Fruit fly (Drosophila melanogaster) whole organism, embryonic: ENCODE results near the gene CG2898.
A peak's percentile ranks its signal among the peaks of the same experiment; 100 is the strongest.

Source experiments
- B-H1 ChIP-seq: fragments of 200-800 bp; sonication (Bioruptor generic); IDR thresholded peaks from 3 replicates; pipeline ENCODE4 v1.3.6; 2022; ENCODE audit warnings: missing biosample characterization, missing genetic modification characterization
- CG1024 ChIP-seq: fragments of 200-800 bp; sonication (Bioruptor generic); IDR thresholded peaks from 2 replicates; pipeline ENCODE4 v1.3.6; 2022; ENCODE audit warnings: missing biosample characterization, missing genetic modification characterization
- CG11093 ChIP-seq: fragments of 200-800 bp; sonication (Bioruptor generic); IDR thresholded peaks from 3 replicates; pipeline ENCODE4 v1.3.6; 2022; ENCODE audit warnings: missing biosample characterization, missing genetic modification characterization
- CG12391 ChIP-seq: fragments of 200-800 bp; sonication (Bioruptor generic); optimal IDR thresholded peaks from 3 replicates; lab custom pipeline; 2018; ENCODE audit warnings: missing biosample characterization, mild to moderate bottlenecking, missing genetic modification characterization, moderate library complexity
- CG12659 ChIP-seq: fragments of 200-800 bp; sonication (Bioruptor generic); optimal IDR thresholded peaks from 3 replicates; lab custom pipeline; 2017; ENCODE audit warnings: mild to moderate bottlenecking, missing biosample characterization, missing genetic modification reagents, missing genetic modification characterization
- CG14441 ChIP-seq: fragments of 200-800 bp; sonication (Bioruptor generic); IDR thresholded peaks from 2 replicates; pipeline ENCODE4 v1.3.6; 2022; ENCODE audit warnings: missing biosample characterization, missing genetic modification characterization
- CG14860 ChIP-seq: fragments of 200-800 bp; sonication (Bioruptor generic); IDR thresholded peaks from 3 replicates; pipeline ENCODE4 v1.3.6; 2022; ENCODE audit warnings: missing biosample characterization, missing genetic modification characterization; ENCODE audit not compliant: partially characterized antibody
- CG2875 ChIP-seq: fragments of 200-800 bp; sonication (Bioruptor generic); optimal IDR thresholded peaks from 2 replicates; lab custom pipeline; 2017; ENCODE audit warnings: missing biosample characterization, mild to moderate bottlenecking, missing genetic modification characterization, missing genetic modification reagents
- CG30431 ChIP-seq: fragments of 200-800 bp; sonication (Bioruptor generic); optimal IDR thresholded peaks from 2 replicates; lab custom pipeline; 2017; ENCODE audit warnings: missing biosample characterization, missing genetic modification characterization
- CG3281 ChIP-seq: fragments of 200-800 bp; sonication (Bioruptor generic); optimal IDR thresholded peaks from 3 replicates; lab custom pipeline; 2017; ENCODE audit warnings: missing biosample characterization, mild to moderate bottlenecking, missing genetic modification characterization
- CG34224 ChIP-seq: fragments of 200-800 bp; sonication (Bioruptor generic); IDR thresholded peaks from 3 replicates; pipeline ENCODE4 v1.3.6; 2022; ENCODE audit warnings: missing biosample characterization, missing genetic modification characterization; ENCODE audit not compliant: partially characterized antibody
- CG34376 ChIP-seq: fragments of 200-800 bp; sonication (Bioruptor generic); optimal IDR thresholded peaks from 2 replicates; lab custom pipeline; 2018; ENCODE audit warnings: missing biosample characterization, mild to moderate bottlenecking, missing genetic modification characterization
- CG3838 ChIP-seq: fragments of 200-800 bp; sonication (Bioruptor generic); optimal IDR thresholded peaks from 3 replicates; lab custom pipeline; 2016; ENCODE audit warnings: missing biosample characterization, missing genetic modification characterization
- CG43689 ChIP-seq: fragments of 200-800 bp; sonication (Bioruptor generic); IDR thresholded peaks from 2 replicates; pipeline ENCODE4 v1.3.6; 2022; ENCODE audit warnings: missing biosample characterization, missing genetic modification characterization
- CG6765 ChIP-seq: fragments of 200-800 bp; sonication (Bioruptor generic); optimal IDR thresholded peaks from 3 replicates; lab custom pipeline; 2017; ENCODE audit warnings: missing biosample characterization, mild to moderate bottlenecking, missing genetic modification characterization
- CG8765 ChIP-seq: fragments of 200-800 bp; sonication (Bioruptor generic); IDR thresholded peaks from 2 replicates; pipeline ENCODE4 v1.3.6; 2022; ENCODE audit warnings: missing biosample characterization, missing genetic modification characterization
- CTCF ChIP-seq: fragments of 200-800 bp; sonication (Bioruptor generic); optimal IDR thresholded peaks from 2 replicates; lab custom pipeline; 2017; ENCODE audit warnings: missing biosample characterization, mild to moderate bottlenecking, missing genetic modification characterization, moderate library complexity
- Dbx ChIP-seq: fragments of 200-800 bp; sonication (Bioruptor generic); IDR thresholded peaks from 3 replicates; pipeline ENCODE4 v1.3.6; 2022; ENCODE audit warnings: missing biosample characterization, missing genetic modification characterization
- ERR ChIP-seq: fragments of 200-800 bp; sonication (Bioruptor generic); optimal IDR thresholded peaks from 2 replicates; lab custom pipeline; 2016; ENCODE audit warnings: missing biosample characterization, missing genetic modification characterization
- HLH4C ChIP-seq: fragments of 200-800 bp; sonication (Bioruptor generic); IDR thresholded peaks from 3 replicates; pipeline ENCODE4 v1.3.6; 2022; ENCODE audit warnings: missing biosample characterization, missing genetic modification characterization; ENCODE audit not compliant: partially characterized antibody
- HLH54F ChIP-seq: fragments of 200-800 bp; sonication (Bioruptor generic); optimal IDR thresholded peaks from 3 replicates; lab custom pipeline; 2016; ENCODE audit warnings: missing biosample characterization, missing genetic modification characterization
- Hmr ChIP-seq: fragments of 200-800 bp; sonication (Bioruptor generic); optimal IDR thresholded peaks from 3 replicates; lab custom pipeline; 2017; ENCODE audit warnings: mild to moderate bottlenecking, missing biosample characterization, missing genetic modification reagents, missing genetic modification characterization
- Hmx ChIP-seq: fragments of 200-800 bp; sonication (Bioruptor generic); optimal IDR thresholded peaks from 2 replicates; lab custom pipeline; 2016; ENCODE audit warnings: missing biosample characterization, missing genetic modification characterization
- Hr3 ChIP-seq: fragments of 200-800 bp; sonication (Bioruptor generic); optimal IDR thresholded peaks from 3 replicates; lab custom pipeline; 2016; ENCODE audit warnings: missing biosample characterization, missing genetic modification characterization
- Hr51 ChIP-seq, 2 experiments: fragments of 200-800 bp; sonication (Bioruptor generic); optimal IDR thresholded peaks; 2 replicates in 1 of 2; 3 replicates in 1 of 2; lab custom pipeline; 2016 to 2018; ENCODE audit warnings: missing biosample characterization in 2 of 2, missing genetic modification characterization in 2 of 2, mild to moderate bottlenecking in 1 of 2, moderate library complexity in 1 of 2
- Hr78 ChIP-seq, 2 experiments: fragments of 200-800 bp in 1 of 2; fragments of >200 bp in 1 of 2; sonication (Bioruptor generic) in 1 of 2; optimal IDR thresholded peaks; 2 replicates each; lab custom pipeline; 2017 to 2019; ENCODE audit warnings: missing biosample characterization in 2 of 2, missing genetic modification characterization in 2 of 2, mild to moderate bottlenecking in 1 of 2, moderate library complexity in 1 of 2
- MBD-R2 ChIP-seq: fragments of 200-800 bp; sonication (Bioruptor generic); IDR thresholded peaks from 2 replicates; pipeline ENCODE4 v1.3.6; 2022; ENCODE audit warnings: missing biosample characterization, missing genetic modification characterization
- Myb ChIP-seq: fragments of 200-800 bp; sonication (Bioruptor generic); optimal IDR thresholded peaks from 2 replicates; lab custom pipeline; 2016; ENCODE audit warnings: missing biosample characterization, missing genetic modification characterization
- NFAT ChIP-seq: fragments of 200-800 bp; sonication (Bioruptor generic); IDR thresholded peaks from 2 replicates; pipeline ENCODE4 v1.3.6; 2022; ENCODE audit warnings: missing biosample characterization, missing genetic modification characterization
- Pdp1 ChIP-seq, 2 experiments: fragments of 200-800 bp; sonication (Bioruptor generic); optimal IDR thresholded peaks; 3 replicates each; lab custom pipeline; 2016; ENCODE audit warnings: missing biosample characterization in 2 of 2, missing genetic modification characterization in 2 of 2, mild to moderate bottlenecking in 1 of 2, moderate library complexity in 1 of 2
- Rfx ChIP-seq: fragments of 200-800 bp; sonication (Bioruptor generic); IDR thresholded peaks from 2 replicates; pipeline ENCODE4 v1.3.6; 2022; ENCODE audit warnings: missing biosample characterization, missing genetic modification characterization
- ase ChIP-seq: fragments of 200-800 bp; sonication (Bioruptor generic); IDR thresholded peaks from 3 replicates; pipeline ENCODE4 v1.3.6; 2022; ENCODE audit warnings: missing biosample characterization, missing genetic modification characterization
- btn ChIP-seq: fragments of 200-800 bp; sonication (Bioruptor generic); optimal IDR thresholded peaks from 2 replicates; lab custom pipeline; 2016; ENCODE audit warnings: missing biosample characterization, missing genetic modification characterization
- crp ChIP-seq, 2 experiments: fragments of 200-800 bp; sonication (Bioruptor generic); optimal IDR thresholded peaks; 2 replicates in 1 of 2; 3 replicates in 1 of 2; lab custom pipeline; 2017; ENCODE audit warnings: missing biosample characterization in 2 of 2, missing genetic modification characterization in 2 of 2, mild to moderate bottlenecking in 1 of 2, moderate library complexity in 1 of 2
- dm ChIP-seq: fragments of 200-800 bp; sonication (Bioruptor generic); optimal IDR thresholded peaks from 3 replicates; lab custom pipeline; 2016; ENCODE audit warnings: missing biosample characterization, missing genetic modification characterization
- en ChIP-seq: fragments of 200-800 bp; sonication (Bioruptor generic); optimal IDR thresholded peaks from 2 replicates; lab custom pipeline; 2016; ENCODE audit warnings: missing biosample characterization, missing genetic modification characterization
- exex ChIP-seq: fragments of 200-800 bp; sonication (Bioruptor generic); optimal IDR thresholded peaks from 4 replicates; lab custom pipeline; 2018; ENCODE audit warnings: missing biosample characterization, mild to moderate bottlenecking, missing genetic modification characterization, moderate library complexity
- lbe ChIP-seq: fragments of 200-800 bp; sonication (Bioruptor generic); optimal IDR thresholded peaks from 2 replicates; lab custom pipeline; 2016; ENCODE audit warnings: missing biosample characterization, mild to moderate bottlenecking, missing genetic modification characterization
- lilli ChIP-seq: fragments of 200-800 bp; sonication (Bioruptor generic); optimal IDR thresholded peaks from 3 replicates; lab custom pipeline; 2016; ENCODE audit warnings: missing biosample characterization, missing genetic modification characterization
- pita ChIP-seq: fragments of 200-800 bp; sonication (Bioruptor generic); optimal IDR thresholded peaks from 2 replicates; lab custom pipeline; 2017; ENCODE audit warnings: missing biosample characterization, mild to moderate bottlenecking, missing genetic modification characterization
- pum ChIP-seq: fragments of 200-800 bp; sonication (Bioruptor generic); optimal IDR thresholded peaks from 2 replicates; lab custom pipeline; 2016; ENCODE audit warnings: missing biosample characterization, missing genetic modification characterization
- repo ChIP-seq: fragments of 200-800 bp; sonication (Bioruptor generic); optimal IDR thresholded peaks from 2 replicates; lab custom pipeline; 2016; ENCODE audit warnings: missing biosample characterization, missing genetic modification characterization
- run ChIP-seq: fragments of 200-800 bp; sonication (Bioruptor generic); optimal IDR thresholded peaks from 3 replicates; lab custom pipeline; 2018; ENCODE audit warnings: missing biosample characterization, mild to moderate bottlenecking, missing genetic modification characterization
- sna ChIP-seq: fragments of 200-800 bp; sonication (Bioruptor generic); IDR thresholded peaks from 2 replicates; pipeline ENCODE4 v1.3.6; 2022; ENCODE audit warnings: missing biosample characterization, missing genetic modification characterization; ENCODE audit not compliant: partially characterized antibody
- sug ChIP-seq: fragments of 200-800 bp; optimal IDR thresholded peaks from 2 replicates; lab custom pipeline; 2019; ENCODE audit warnings: missing biosample characterization, mild to moderate bottlenecking, missing genetic modification characterization, moderate library complexity
- tx ChIP-seq: fragments of 200-800 bp; sonication (Bioruptor generic); optimal IDR thresholded peaks from 2 replicates; lab custom pipeline; 2016; ENCODE audit warnings: missing biosample characterization, missing genetic modification characterization
- unpg ChIP-seq: fragments of 200-800 bp; sonication (Bioruptor generic); optimal IDR thresholded peaks from 3 replicates; lab custom pipeline; 2018; ENCODE audit warnings: missing biosample characterization, mild to moderate bottlenecking, missing genetic modification characterization, moderate library complexity
- vvl ChIP-seq: fragments of 200-800 bp; sonication (Bioruptor generic); IDR thresholded peaks from 2 replicates; pipeline ENCODE4 v1.3.6; 2022; ENCODE audit warnings: missing biosample characterization, missing genetic modification characterization
- wek ChIP-seq: fragments of 200-800 bp; sonication (Bioruptor generic); optimal IDR thresholded peaks from 3 replicates; lab custom pipeline; 2018; ENCODE audit warnings: missing biosample characterization, mild to moderate bottlenecking, missing genetic modification characterization, moderate library complexity
- zfh2 ChIP-seq: fragments of 200-800 bp; sonication (Bioruptor generic); optimal IDR thresholded peaks from 2 replicates; lab custom pipeline; 2016; ENCODE audit warnings: missing biosample characterization, missing genetic modification characterization

The CG2898 gene

DNA sequence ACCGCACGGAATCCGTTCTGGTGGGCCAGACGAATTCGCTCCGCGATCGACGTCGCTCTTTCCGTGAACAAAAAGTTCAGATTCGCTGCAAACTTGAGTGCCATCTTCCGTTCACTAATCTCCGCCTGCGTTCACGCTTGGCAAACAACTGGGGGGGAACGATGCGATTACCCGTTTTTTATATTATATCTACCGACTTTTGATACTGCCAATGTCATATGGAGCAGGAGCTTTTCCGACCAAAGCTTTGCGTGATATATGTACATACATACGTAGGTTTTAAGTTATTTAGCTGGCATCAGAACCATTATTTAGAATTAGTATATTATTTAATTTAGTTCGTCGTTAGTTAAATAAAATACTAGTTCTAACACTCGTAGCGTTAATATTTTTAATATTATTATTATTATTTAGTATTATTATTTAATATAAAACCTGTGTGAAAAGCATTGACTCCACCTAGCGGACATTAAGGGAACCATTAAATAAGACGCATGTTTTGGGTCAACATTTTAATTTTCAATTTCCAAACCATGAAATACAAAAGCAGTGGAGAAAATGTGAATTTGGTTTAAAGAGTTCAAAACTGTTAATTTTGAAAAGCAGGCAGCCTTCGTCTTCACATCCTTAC lies 45.4 kb upstream of the CG2898 start, which contains the start of gene Gip (continued):
- TF ChIP-seq repo (GFP tag; lab: Kevin White, UChicago) (no peak), CTCF (GFP tag; lab: Kevin White, UChicago) (peak; percentile 90), NFAT (no peak), CG12659 (GFP tag; lab: Kevin White, UChicago) (peak; percentile 1), pita (peak; percentile 2), wek (GFP tag; lab: Kevin White, UChicago) (no peak), CG1024 (no peak), lbe (peak; percentile 68), CG11093 (GFP tag; lab: Robert Waterston, UW) (no peak), crp (GFP tag; optimal IDR thresholded peaks at IDR 0.05; lab: Kevin White, UChicago) (peak in 1 of 2 experiments; percentile 4), Hr78 (GFP tag; optimal IDR thresholded peaks at IDR 0.05; lab: Kevin White, UChicago) (peak in 1 of 2 experiments; percentile 20), unpg (GFP tag; lab: Kevin White, UChicago) (no peak), CG30431 (GFP tag; lab: Kevin White, UChicago) (no peak), tx (GFP tag; lab: Kevin White, UChicago) (no peak), dm (GFP tag; lab: Kevin White, UChicago) (no peak), ase (no peak), lilli (GFP tag; lab: Kevin White, UChicago) (peak; percentile 26), CG2875 (GFP tag; lab: Kevin White, UChicago) (no peak), CG8765 (no peak), run (no peak), Dbx (peak; percentile 60; the same call in 1 of the 3 replicates), Rfx (GFP tag; lab: Robert Waterston, UW) (peak; percentile 19; the same call in 1 of the 2 replicates), Hmr (GFP tag; lab: Kevin White, UChicago) (peak; percentile 24), CG14860 (no peak), B-H1 (GFP tag; lab: Robert Waterston, UW) (no peak), MBD-R2 (GFP tag; lab: Robert Waterston, UW) (0 out of 2 replicates have a peak, but pooled peaks have one; percentile 22), ERR (peak; percentile 14), sug (tag; lab: Kevin White, UChicago) (peak; percentile 87), CG34224 (GFP tag; lab: Robert Waterston, UW) (no peak), pum (GFP tag; lab: Kevin White, UChicago) (no peak), Myb (peak; percentile 37), sna (GFP tag; lab: Robert Waterston, UW) (no peak), HLH4C (GFP tag; lab: Robert Waterston, UW) (no peak), Hr51 (GFP tag; optimal IDR thresholded peaks at IDR 0.05; lab: Kevin White, UChicago) (peak in 1 of 2 experiments; percentile 15), CG43689 (no peak), Hmx (no peak), en (GFP tag; lab: Kevin White, UChicago) (no peak), CG3838 (GFP tag; lab: Kevin White, UChicago) (no peak), CG34376 (GFP tag; lab: Kevin White, UChicago) (peak; percentile 68), CG14441 (GFP tag; lab: Robert Waterston, UW) (no peak), Pdp1 (GFP tag; optimal IDR thresholded peaks at IDR 0.05; lab: Kevin White, UChicago) (peak in 1 of 2 experiments; percentile 35), vvl (GFP tag; lab: Robert Waterston, UW) (no peak), btn (GFP tag; lab: Kevin White, UChicago) (no peak), HLH54F (GFP tag; lab: Kevin White, UChicago) (no peak), zfh2 (GFP tag; lab: Kevin White, UChicago) (no peak), Hr3 (GFP tag; lab: Kevin White, UChicago) (no peak), CG3281 (GFP tag; lab: Kevin White, UChicago) (peak; percentile 13), exex (tag; lab: Kevin White, UChicago) (peak; percentile 19), CG6765 (GFP tag; lab: Kevin White, UChicago) (peak; percentile 30), CG12391 (tag; lab: Kevin White, UChicago) (peak; percentile 0)
